Worm (Caenorhabditis elegans) whole organism, early embryonic: ENCODE results near the gene srd-40.

Experiments used
- B0310.2 ChIP-seq: sonication (generic microtip); optimal IDR thresholded peaks from 2 replicates; lab custom pipeline; 2016; ENCODE audit warnings: mild to moderate bottlenecking, missing genetic modification characterization, missing compliant biosample characterization
- ama-1 ChIP-seq: fragments of 150-350 bp; optimal IDR thresholded peaks from 2 replicates; lab custom pipeline; 2014
- flt-1 ChIP-seq: fragments of 200-800 bp; sonication (Bioruptor generic); IDR thresholded peaks from 2 replicates; pipeline ENCODE4 v1.3.6; 2022; ENCODE audit warnings: missing genetic modification characterization, missing compliant biosample characterization
- tra-4 ChIP-seq: sonication (generic microtip); optimal IDR thresholded peaks from 2 replicates; lab custom pipeline; 2017; ENCODE audit warnings: missing genetic modification characterization, missing compliant biosample characterization

ce11 chrX:12341338-12341737 is 17.8 kb downstream of the srd-40 start, which contains the start of gene zig-2:
- TF ChIP-seq B0310.2 (tag; lab: Kevin White, UChicago), result no peak
- no peak for TF ChIP-seq tra-4 (tag; lab: Kevin White, UChicago)
- TF ChIP-seq ama-1 (lab: Kevin White, UChicago), result no peak
- no peak for TF ChIP-seq flt-1 (GFP tag; lab: Robert Waterston, UW)
